Fruit fly (Drosophila melanogaster) whole organism, embryonic: ENCODE data around the gene ec.

Experiments
- CG11456 ChIP-seq: fragments of 200-800 bp; sonication (Bioruptor generic); IDR thresholded peaks from 3 replicates; pipeline ENCODE4 v1.3.6; 2022; ENCODE audit warnings: missing biosample characterization, missing genetic modification characterization
- CG12219 ChIP-seq: fragments of 200-800 bp; sonication (Bioruptor generic); optimal IDR thresholded peaks from 3 replicates; lab custom pipeline; 2018; ENCODE audit warnings: missing biosample characterization, mild to moderate bottlenecking, missing genetic modification characterization
- CG12769 ChIP-seq: fragments of 200-800 bp; sonication (Bioruptor generic); optimal IDR thresholded peaks from 2 replicates; lab custom pipeline; 2019; ENCODE audit warnings: missing biosample characterization, mild to moderate bottlenecking, missing genetic modification characterization, moderate library complexity
- CG12942 ChIP-seq: fragments of 200-800 bp; sonication (Bioruptor generic); optimal IDR thresholded peaks from 3 replicates; lab custom pipeline; 2016; ENCODE audit warnings: missing biosample characterization, missing genetic modification characterization
- CG14965 ChIP-seq: fragments of 200-800 bp; sonication (Bioruptor generic); optimal IDR thresholded peaks from 2 replicates; lab custom pipeline; 2016; ENCODE audit warnings: missing biosample characterization, missing genetic modification characterization, borderline replicate concordance
- CG15269 ChIP-seq: fragments of 200-800 bp; sonication (Bioruptor generic); optimal IDR thresholded peaks from 2 replicates; lab custom pipeline; 2018; ENCODE audit warnings: missing biosample characterization, mild to moderate bottlenecking, missing genetic modification characterization, moderate library complexity
- CG15479 ChIP-seq: fragments of 200-800 bp; sonication (Bioruptor generic); optimal IDR thresholded peaks from 3 replicates; lab custom pipeline; 2019; ENCODE audit warnings: missing biosample characterization, mild to moderate bottlenecking, missing genetic modification characterization, moderate library complexity
- CG15601 ChIP-seq: fragments of 200-800 bp; sonication (Bioruptor generic); optimal IDR thresholded peaks from 3 replicates; lab custom pipeline; 2019; ENCODE audit warnings: missing biosample characterization, mild to moderate bottlenecking, missing genetic modification characterization, moderate library complexity
- CG18262 ChIP-seq: fragments of 200-800 bp; optimal IDR thresholded peaks from 3 replicates; lab custom pipeline; 2019; ENCODE audit warnings: missing biosample characterization, mild to moderate bottlenecking, missing genetic modification characterization, moderate library complexity
- CG30431 ChIP-seq: fragments of 200-800 bp; sonication (Bioruptor generic); optimal IDR thresholded peaks from 2 replicates; lab custom pipeline; 2017; ENCODE audit warnings: missing biosample characterization, missing genetic modification characterization
- CG31224 ChIP-seq: fragments of 200-800 bp; sonication (Bioruptor generic); IDR thresholded peaks from 2 replicates; pipeline ENCODE4 v1.3.6; 2022; ENCODE audit warnings: missing biosample characterization, missing genetic modification characterization
- CG32532 ChIP-seq: fragments of 200-800 bp; sonication (Bioruptor generic); IDR thresholded peaks from 2 replicates; pipeline ENCODE4 v1.3.6; 2022; ENCODE audit warnings: missing biosample characterization, missing genetic modification characterization
- CG34376 ChIP-seq: fragments of 200-800 bp; sonication (Bioruptor generic); optimal IDR thresholded peaks from 2 replicates; lab custom pipeline; 2018; ENCODE audit warnings: missing biosample characterization, mild to moderate bottlenecking, missing genetic modification characterization
- CG6683 ChIP-seq: fragments of 200-800 bp; sonication (Bioruptor generic); optimal IDR thresholded peaks from 2 replicates; lab custom pipeline; 2017; ENCODE audit warnings: missing biosample characterization, mild to moderate bottlenecking, missing genetic modification characterization, missing genetic modification reagents
- CG9215 ChIP-seq: fragments of 200-800 bp; sonication (Bioruptor generic); IDR thresholded peaks from 2 replicates; pipeline ENCODE4 v1.3.6; 2022; ENCODE audit warnings: missing biosample characterization, missing genetic modification characterization
- CkIIα-i1 ChIP-seq: fragments of 200-800 bp; sonication (Bioruptor generic); IDR thresholded peaks from 2 replicates; pipeline ENCODE4 v1.3.6; 2022; ENCODE audit warnings: missing biosample characterization, missing genetic modification characterization
- CoRest ChIP-seq: fragments of 200-800 bp; sonication (Bioruptor generic); optimal IDR thresholded peaks from 3 replicates; lab custom pipeline; 2018; ENCODE audit warnings: missing biosample characterization, mild to moderate bottlenecking, missing genetic modification characterization, moderate library complexity
- Dll ChIP-seq: fragments of 200-800 bp; sonication (Bioruptor generic); IDR thresholded peaks from 4 replicates; pipeline ENCODE4 v1.3.6; 2022; ENCODE audit warnings: missing biosample characterization, missing genetic modification characterization; ENCODE audit not compliant: partially characterized antibody
- Drgx ChIP-seq: fragments of 200-800 bp; sonication (Bioruptor generic); IDR thresholded peaks from 2 replicates; pipeline ENCODE4 v1.3.6; 2022; ENCODE audit warnings: missing biosample characterization, missing genetic modification characterization
- Eip74EF ChIP-seq, 2 experiments: fragments of 200-800 bp in 1 of 2; fragments of >200 bp in 1 of 2; sonication (Bioruptor generic) in 1 of 2; optimal IDR thresholded peaks; 2 replicates each; lab custom pipeline; 2017 to 2019; ENCODE audit warnings: missing biosample characterization in 2 of 2, missing genetic modification characterization in 2 of 2, mild to moderate bottlenecking in 1 of 2, moderate library complexity in 1 of 2
- HLH3B ChIP-seq: fragments of 200-800 bp; sonication (Bioruptor generic); IDR thresholded peaks from 2 replicates; pipeline ENCODE4 v1.3.6; 2022; ENCODE audit warnings: missing biosample characterization, missing genetic modification characterization
- MESR4 ChIP-seq: fragments of 200-800 bp; sonication (Bioruptor generic); optimal IDR thresholded peaks from 2 replicates; lab custom pipeline; 2018; ENCODE audit warnings: missing biosample characterization, mild to moderate bottlenecking, missing genetic modification characterization, moderate library complexity
- Med ChIP-seq: fragments of 200-800 bp; sonication (Bioruptor generic); peaks from one replicate; lab custom pipeline; 2016; ENCODE audit warnings: missing biosample characterization, missing genetic modification characterization, mild to moderate bottlenecking, inconsistent platforms, moderate library complexity
- Meics ChIP-seq: fragments of 200-800 bp; sonication (Bioruptor generic); optimal IDR thresholded peaks from 2 replicates; lab custom pipeline; 2017; ENCODE audit warnings: missing biosample characterization, mild to moderate bottlenecking, missing genetic modification characterization
- NC2α ChIP-seq: fragments of 200-800 bp; sonication (Bioruptor generic); optimal IDR thresholded peaks from 2 replicates; lab custom pipeline; 2016; ENCODE audit warnings: missing biosample characterization, missing genetic modification characterization
- Six4 ChIP-seq: fragments of 200-800 bp; sonication (Bioruptor generic); optimal IDR thresholded peaks from 2 replicates; lab custom pipeline; 2016; ENCODE audit warnings: missing biosample characterization, missing genetic modification characterization
- Sry-δ ChIP-seq: fragments of 200-800 bp; sonication (Bioruptor generic); optimal IDR thresholded peaks from 2 replicates; lab custom pipeline; 2016; ENCODE audit warnings: missing biosample characterization, missing genetic modification characterization
- Trl ChIP-seq, 3 experiments: fragments of >200 bp in 2 of 3; fragments of 200-800 bp in 1 of 3; sonication (Bioruptor generic) in 1 of 3; optimal IDR thresholded peaks; 2 replicates in 1 of 3; 3 replicates in 2 of 3; lab custom pipeline; 2016 to 2017; ENCODE audit warnings: missing biosample characterization in 1 of 3, missing genetic modification characterization in 1 of 3
- Xbp1 ChIP-seq: fragments of 200-800 bp; sonication (Bioruptor generic); optimal IDR thresholded peaks from 3 replicates; lab custom pipeline; 2016; ENCODE audit warnings: missing biosample characterization, mild to moderate bottlenecking, missing genetic modification characterization
- chn ChIP-seq: fragments of 200-800 bp; sonication (Bioruptor generic); optimal IDR thresholded peaks from 2 replicates; lab custom pipeline; 2016; ENCODE audit warnings: missing biosample characterization, missing genetic modification characterization
- corto ChIP-seq: fragments of 200-800 bp; sonication (Bioruptor generic); optimal IDR thresholded peaks from 2 replicates; lab custom pipeline; 2016; ENCODE audit warnings: missing biosample characterization, mild to moderate bottlenecking, missing genetic modification characterization, moderate library complexity
- fd96Cb ChIP-seq: fragments of 200-800 bp; sonication (Bioruptor generic); optimal IDR thresholded peaks from 2 replicates; lab custom pipeline; 2018; ENCODE audit warnings: missing biosample characterization, mild to moderate bottlenecking, missing genetic modification characterization, moderate library complexity
- fru ChIP-seq: fragments of >200 bp; optimal IDR thresholded peaks from 2 replicates; lab custom pipeline; 2017
- grn ChIP-seq: fragments of 200-800 bp; sonication (Bioruptor generic); optimal IDR thresholded peaks from 3 replicates; lab custom pipeline; 2017; ENCODE audit warnings: missing biosample characterization, missing genetic modification characterization
- gro ChIP-seq: fragments of 200-800 bp; sonication (Bioruptor generic); optimal IDR thresholded peaks from 2 replicates; lab custom pipeline; 2016; ENCODE audit warnings: missing biosample characterization, missing genetic modification characterization
- hbn ChIP-seq: fragments of 200-800 bp; sonication (Bioruptor generic); IDR thresholded peaks from 2 replicates; pipeline ENCODE4 v1.3.6; 2022; ENCODE audit warnings: missing biosample characterization, missing genetic modification characterization; ENCODE audit not compliant: partially characterized antibody
- kay ChIP-seq: fragments of 200-800 bp; sonication (Bioruptor generic); optimal IDR thresholded peaks from 2 replicates; lab custom pipeline; 2016; ENCODE audit warnings: missing biosample characterization, missing genetic modification characterization
- mirr ChIP-seq: fragments of 200-800 bp; sonication (Bioruptor generic); optimal IDR thresholded peaks from 3 replicates; lab custom pipeline; 2018; ENCODE audit warnings: missing biosample characterization, mild to moderate bottlenecking, missing genetic modification characterization
- mld ChIP-seq: fragments of 200-800 bp; sonication (Bioruptor generic); IDR thresholded peaks from 3 replicates; pipeline ENCODE4 v1.3.6; 2022; ENCODE audit warnings: missing biosample characterization, missing genetic modification characterization; ENCODE audit not compliant: partially characterized antibody
- nau ChIP-seq: fragments of 200-800 bp; sonication (Bioruptor generic); optimal IDR thresholded peaks from 3 replicates; lab custom pipeline; 2017; ENCODE audit warnings: missing biosample characterization, mild to moderate bottlenecking, missing genetic modification characterization, missing genetic modification reagents
- p53 ChIP-seq: fragments of 200-800 bp; sonication (Bioruptor generic); optimal IDR thresholded peaks from 2 replicates; lab custom pipeline; 2016; ENCODE audit warnings: missing biosample characterization, missing genetic modification characterization
- peb ChIP-seq: fragments of 200-800 bp; sonication (Bioruptor generic); IDR thresholded peaks from 2 replicates; pipeline ENCODE4 v1.3.6; 2022; ENCODE audit warnings: missing biosample characterization, missing genetic modification characterization
- psq ChIP-seq: fragments of 200-800 bp; sonication (Bioruptor generic); optimal IDR thresholded peaks from 2 replicates; lab custom pipeline; 2017; ENCODE audit warnings: missing biosample characterization, missing genetic modification characterization
- pzg ChIP-seq: fragments of 200-800 bp; sonication (Bioruptor generic); optimal IDR thresholded peaks from 3 replicates; lab custom pipeline; 2018; ENCODE audit warnings: missing biosample characterization, mild to moderate bottlenecking, missing genetic modification characterization, moderate library complexity
- ro ChIP-seq: fragments of 200-800 bp; sonication (Bioruptor generic); IDR thresholded peaks from 2 replicates; pipeline ENCODE4 v1.3.6; 2022; ENCODE audit warnings: missing biosample characterization, missing genetic modification characterization
- sens ChIP-seq: fragments of 200-800 bp; sonication (Bioruptor generic); peaks from one replicate; lab custom pipeline; 2016; ENCODE audit warnings: missing biosample characterization, missing genetic modification characterization
- sim ChIP-seq: fragments of 200-800 bp; sonication (Bioruptor generic); IDR thresholded peaks from 2 replicates; pipeline ENCODE4 v1.3.6; 2022; ENCODE audit warnings: missing biosample characterization, missing genetic modification characterization
- sug ChIP-seq: fragments of 200-800 bp; optimal IDR thresholded peaks from 2 replicates; lab custom pipeline; 2019; ENCODE audit warnings: missing biosample characterization, mild to moderate bottlenecking, missing genetic modification characterization, moderate library complexity
- wek ChIP-seq: fragments of 200-800 bp; sonication (Bioruptor generic); optimal IDR thresholded peaks from 3 replicates; lab custom pipeline; 2018; ENCODE audit warnings: missing biosample characterization, mild to moderate bottlenecking, missing genetic modification characterization, moderate library complexity

Gene ec

dm6 chrX:3775822-3776668, 35.5 kb upstream of the ec start (continued):
- TF ChIP-seq CG9215 (GFP tag; lab: Robert Waterston, UW) (no peak), wek (no peak), CG12769 (tag; lab: Kevin White, UChicago) (peak; percentile 48), CG12942 (GFP tag; lab: Kevin White, UChicago) (no peak), fru (no peak), CG15601 (tag; lab: Kevin White, UChicago) (peak; percentile 10), chn (no peak), CG12219 (GFP tag; lab: Kevin White, UChicago) (no peak), CoRest (no peak), hbn (no peak), p53 (GFP tag; lab: Kevin White, UChicago) (peak; percentile 100), gro (no peak), Dll (0 out of 4 replicates have a peak, but pooled peaks have one; percentile 16), kay (GFP tag; lab: Kevin White, UChicago) (no peak), Eip74EF (GFP tag; optimal IDR thresholded peaks at IDR 0.05; lab: Kevin White, UChicago) (peak in 1 of 2 experiments; percentile 50), Med (GFP tag; lab: Kevin White, UChicago) (peak; percentile 74), sug (tag; lab: Kevin White, UChicago) (no peak), mld (GFP tag; lab: Robert Waterston, UW) (no peak), sens (GFP tag; lab: Kevin White, UChicago) (peak; percentile 58), Sry-δ (no peak), grn (GFP tag; lab: Kevin White, UChicago) (no peak), peb (GFP tag; lab: Robert Waterston, UW) (no peak), CkIIα-i1 (GFP tag; lab: Robert Waterston, UW) (no peak), CG15269 (peak; percentile 46), CG32532 (GFP tag; lab: Robert Waterston, UW) (peak; percentile 8; the same call in 1 of the 2 replicates), Meics (GFP tag; lab: Kevin White, UChicago) (peak; percentile 24), sim (GFP tag; lab: Robert Waterston, UW) (no peak), nau (GFP tag; lab: Kevin White, UChicago) (peak; percentile 9), Drgx (peak; percentile 82), mirr (GFP tag; lab: Kevin White, UChicago) (peak; percentile 72), CG31224 (GFP tag; lab: Robert Waterston, UW) (peak; percentile 13; the same call in 1 of the 2 replicates), pzg (no peak), CG30431 (GFP tag; lab: Kevin White, UChicago) (no peak), CG11456 (GFP tag; lab: Robert Waterston, UW) (no peak), psq (peak; percentile 72), CG18262 (tag; lab: Kevin White, UChicago) (peak; percentile 14), CG15479 (GFP tag; lab: Kevin White, UChicago) (no peak), Six4 (GFP tag; lab: Kevin White, UChicago) (no peak), CG14965 (GFP tag; lab: Kevin White, UChicago) (no peak), fd96Cb (tag; lab: Kevin White, UChicago) (no peak), corto (GFP tag; lab: Kevin White, UChicago) (peak; percentile 75), ro (GFP tag; lab: Robert Waterston, UW) (no peak), CG6683 (GFP tag; lab: Kevin White, UChicago) (peak; percentile 3), CG34376 (peak; percentile 54), Xbp1 (GFP tag; lab: Kevin White, UChicago) (peak; percentile 37), HLH3B (no peak), MESR4 (GFP tag; lab: Kevin White, UChicago) (no peak), NC2α (GFP tag; lab: Kevin White, UChicago) (no peak), Trl (optimal IDR thresholded peaks at IDR 0.05; lab: Kevin White, UChicago) (peak; percentile 85 to 89), Trl (GFP tag; optimal IDR thresholded peaks at IDR 0.05; lab: Kevin White, UChicago) (no peak)
